Fruit fly (Drosophila melanogaster): ENCODE measurements around the gene Rbp9.

Rbp9 gene

dm6 chr2L:3005483-3005882, 50.9 kb downstream of the Rbp9 start:
- TF ChIP-seq Doc2 (GFP tag; IDR thresholded peaks at IDR 0.05): no peak
- no peak for TF ChIP-seq otp (GFP tag; IDR thresholded peaks at IDR 0.05)
- peak; percentile 96 for TF ChIP-seq cad (GFP tag; optimal IDR thresholded peaks at IDR 0.05)
- TF ChIP-seq esg (GFP tag; conservative IDR thresholded peaks at IDR 0.05): no peak
- no peak for TF ChIP-seq Atf-2 (GFP tag; optimal IDR thresholded peaks at IDR 0.05)
- TF ChIP-seq p53 (GFP tag; optimal IDR thresholded peaks at IDR 0.05): no peak
- peak in 1 of 2 experiments; percentile 43 for TF ChIP-seq Pdp1 (GFP tag; optimal IDR thresholded peaks at IDR 0.05)
- no peak for TF ChIP-seq Max (GFP tag; optimal IDR thresholded peaks at IDR 0.05)
- TF ChIP-seq CG14441 (GFP tag; IDR thresholded peaks at IDR 0.05): no peak
- TF ChIP-seq tll (GFP tag; optimal IDR thresholded peaks at IDR 0.05): peak in 1 of 2 experiments; percentile 77
- TF ChIP-seq CG4328 (GFP tag; optimal IDR thresholded peaks at IDR 0.05): no peak
- TF ChIP-seq tup (GFP tag; optimal IDR thresholded peaks at IDR 0.05): no peak
- no peak for TF ChIP-seq wor (GFP tag; IDR thresholded peaks at IDR 0.05)
- no peak for TF ChIP-seq sens-2 (GFP tag; IDR thresholded peaks at IDR 0.05)
- TF ChIP-seq CG30431 (GFP tag; optimal IDR thresholded peaks at IDR 0.05): no peak
- no peak for TF ChIP-seq ash1 (GFP tag; optimal IDR thresholded peaks at IDR 0.05)
- TF ChIP-seq scrt (GFP tag; optimal IDR thresholded peaks at IDR 0.05): no peak
- TF ChIP-seq Med (GFP tag): peak; percentile 32

dm6 chr2L:3006194-3006593, 51.6 kb downstream of the Rbp9 start:
- TF ChIP-seq sd (tag; optimal IDR thresholded peaks at IDR 0.05): peak; percentile 71
- peak; percentile 83 for TF ChIP-seq Blimp-1 (GFP tag; optimal IDR thresholded peaks at IDR 0.05)
- TF ChIP-seq CG6813 (GFP tag; optimal IDR thresholded peaks at IDR 0.05): no peak
- peak; percentile 51 for TF ChIP-seq CG7745 (tag; optimal IDR thresholded peaks at IDR 0.05)
- peak; percentile 39 for TF ChIP-seq CG13894 (tag; optimal IDR thresholded peaks at IDR 0.05)
- no peak for TF ChIP-seq org-1 (GFP tag; optimal IDR thresholded peaks at IDR 0.05)
- no peak for TF ChIP-seq ham (GFP tag; IDR thresholded peaks at IDR 0.05)
- peak; percentile 56 for TF ChIP-seq vvl (GFP tag; IDR thresholded peaks at IDR 0.05)

- TF ChIP-seq cad (GFP tag; optimal IDR thresholded peaks at IDR 0.05) (peak; percentile 92), stwl (tag; optimal IDR thresholded peaks at IDR 0.05) (no peak), CG9727 (GFP tag; optimal IDR thresholded peaks at IDR 0.05) (no peak), B-H1 (GFP tag; IDR thresholded peaks at IDR 0.05) (no peak), btn (GFP tag; optimal IDR thresholded peaks at IDR 0.05) (no peak), Spps (tag; optimal IDR thresholded peaks at IDR 0.05) (no peak), CG15479 (GFP tag; optimal IDR thresholded peaks at IDR 0.05) (no peak), Ada2b (GFP tag; IDR thresholded peaks at IDR 0.05) (no peak), Abd-B (GFP tag; optimal IDR thresholded peaks at IDR 0.05) (no peak), wdn (GFP tag; IDR thresholded peaks at IDR 0.05) (no peak), kay (GFP tag; optimal IDR thresholded peaks at IDR 0.05) (no peak), tx (GFP tag; optimal IDR thresholded peaks at IDR 0.05) (no peak), org-1 (GFP tag; optimal IDR thresholded peaks at IDR 0.05) (no peak), CG17612 (GFP tag; IDR thresholded peaks at IDR 0.05) (no peak), ac (GFP tag; optimal IDR thresholded peaks at IDR 0.05) (no peak), CG5953 (GFP tag; IDR thresholded peaks at IDR 0.05) (no peak), CG9817 (tag; optimal IDR thresholded peaks at IDR 0.05) (no peak), Dad (GFP tag; optimal IDR thresholded peaks at IDR 0.05) (no peak), Med (GFP tag) (peak; percentile 35), br (optimal IDR thresholded peaks at IDR 0.05) (no peak), Scr (GFP tag; IDR thresholded peaks at IDR 0.05; ENCODE audit: partially characterized antibody) (no peak), Opbp (GFP tag; IDR thresholded peaks at IDR 0.05; ENCODE audit: partially characterized antibody) (no peak), CG12769 (tag; optimal IDR thresholded peaks at IDR 0.05) (peak; percentile 62), ab (GFP tag; optimal IDR thresholded peaks at IDR 0.05) (no peak), oc (tag; optimal IDR thresholded peaks at IDR 0.05) (peak; percentile 49), Ets65A (GFP tag) (peak; percentile 11), CG18262 (tag; optimal IDR thresholded peaks at IDR 0.05) (no peak)
Observed at dm6 chr2L:3006925-3007426, 52.4 kb downstream of the Rbp9 start.

Data from whole organism, embryonic.